Fruit fly (Drosophila melanogaster): ENCODE data around the gene CG4194.

The CG4194 gene

DNA sequence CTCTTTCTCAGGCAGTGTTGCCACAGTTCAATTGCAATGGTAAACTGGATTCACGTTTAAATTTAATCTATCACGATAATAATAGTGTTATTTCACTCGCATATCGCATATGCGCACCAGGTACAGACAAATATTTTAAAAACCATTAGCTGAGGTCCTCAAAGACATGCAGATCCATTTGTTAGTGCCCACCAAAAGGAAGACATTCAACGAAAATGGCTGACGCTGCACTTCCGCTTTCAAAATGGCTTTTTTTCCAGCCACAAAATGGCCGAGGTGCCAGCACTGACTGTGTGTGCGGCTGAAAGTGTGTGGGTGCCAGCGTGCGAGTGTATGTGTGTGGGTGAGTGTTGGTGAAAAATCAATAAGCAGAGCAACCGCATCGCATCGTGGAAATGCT is 7.3 kb upstream of the CG4194 start (continued):
- no peak for TF ChIP-seq CG7357 (GFP tag; IDR thresholded peaks at IDR 0.05)
- TF ChIP-seq CG9817 (tag; optimal IDR thresholded peaks at IDR 0.05), result peak; percentile 24
- TF ChIP-seq CrebB (tag; optimal IDR thresholded peaks at IDR 0.05), result peak; percentile 35
- TF ChIP-seq zen2 (GFP tag; IDR thresholded peaks at IDR 0.05; ENCODE audit: partially characterized antibody), result no peak
- peak; percentile 39 for TF ChIP-seq CG10543 (GFP tag; optimal IDR thresholded peaks at IDR 0.05)
- peak; percentile 17 for TF ChIP-seq CG4820 (GFP tag; optimal IDR thresholded peaks at IDR 0.05)
- TF ChIP-seq CG7987 (GFP tag; optimal IDR thresholded peaks at IDR 0.05), result peak; percentile 16
- peak; percentile 14 for TF ChIP-seq pzg (GFP tag; optimal IDR thresholded peaks at IDR 0.05)
- peak; percentile 40 for TF ChIP-seq CG8924 (tag; optimal IDR thresholded peaks at IDR 0.05)
- TF ChIP-seq CTCF (GFP tag; optimal IDR thresholded peaks at IDR 0.05), result no peak
- no peak for TF ChIP-seq CG5953 (GFP tag; IDR thresholded peaks at IDR 0.05)
- no peak for TF ChIP-seq CG31365 (tag; optimal IDR thresholded peaks at IDR 0.05)
- TF ChIP-seq CG34422 (GFP tag; IDR thresholded peaks at IDR 0.05), result no peak
- no peak for TF ChIP-seq emc (GFP tag; optimal IDR thresholded peaks at IDR 0.05)
- no peak for TF ChIP-seq wor (GFP tag; IDR thresholded peaks at IDR 0.05)
- TF ChIP-seq ro (GFP tag; IDR thresholded peaks at IDR 0.05), result no peak
- no peak for TF ChIP-seq HLH4C (GFP tag; IDR thresholded peaks at IDR 0.05; ENCODE audit: partially characterized antibody)
- TF ChIP-seq Antp (GFP tag; optimal IDR thresholded peaks at IDR 0.05), result no peak
- TF ChIP-seq jing (GFP tag; optimal IDR thresholded peaks at IDR 0.05), result no peak
- no peak for TF ChIP-seq unc-4 (GFP tag; IDR thresholded peaks at IDR 0.05; ENCODE audit: partially characterized antibody)
- no peak for TF ChIP-seq NC2α (GFP tag; optimal IDR thresholded peaks at IDR 0.05)
- TF ChIP-seq Fer1 (GFP tag; optimal IDR thresholded peaks at IDR 0.05), result peak; percentile 61
- no peak for TF ChIP-seq chn (GFP tag; optimal IDR thresholded peaks at IDR 0.05)
- TF ChIP-seq Dp (GFP tag; optimal IDR thresholded peaks at IDR 0.05), result no peak
- peak; percentile 19 for TF ChIP-seq CG2202 (tag; optimal IDR thresholded peaks at IDR 0.05)
- TF ChIP-seq nmo (GFP tag; optimal IDR thresholded peaks at IDR 0.05), result peak; percentile 62
- no peak for TF ChIP-seq Dad (GFP tag; optimal IDR thresholded peaks at IDR 0.05)
- no peak for TF ChIP-seq CG14860 (GFP tag; IDR thresholded peaks at IDR 0.05; ENCODE audit: partially characterized antibody)
- TF ChIP-seq da (GFP tag; optimal IDR thresholded peaks at IDR 0.05), result no peak
- 0 out of 4 replicates have a peak, but pooled peaks have one; percentile 46 for TF ChIP-seq chinmo (GFP tag; IDR thresholded peaks at IDR 0.05; ENCODE audit: partially characterized antibody)
- no peak for TF ChIP-seq CG8290 (GFP tag; optimal IDR thresholded peaks at IDR 0.05)
- TF ChIP-seq CG8290 (tag; optimal IDR thresholded peaks at IDR 0.05), result peak; percentile 21 to 53
- peak; percentile 23 for TF ChIP-seq Xbp1 (GFP tag; optimal IDR thresholded peaks at IDR 0.05)
- no peak for TF ChIP-seq CG32532 (GFP tag; IDR thresholded peaks at IDR 0.05)
- peak; percentile 36 for TF ChIP-seq HmgZ (tag; optimal IDR thresholded peaks at IDR 0.05)
- no peak for TF ChIP-seq tll (GFP tag; optimal IDR thresholded peaks at IDR 0.05)
- no peak for TF ChIP-seq CG4854 (GFP tag; optimal IDR thresholded peaks at IDR 0.05)
- TF ChIP-seq CG17612 (GFP tag; IDR thresholded peaks at IDR 0.05), result no peak
- TF ChIP-seq org-1 (GFP tag; optimal IDR thresholded peaks at IDR 0.05), result no peak
- TF ChIP-seq hb (GFP tag; IDR thresholded peaks at IDR 0.05; ENCODE audit: partially characterized antibody), result no peak
- 0 out of 3 replicates have a peak, but pooled peaks have one; percentile 21 for TF ChIP-seq CG11695 (GFP tag; IDR thresholded peaks at IDR 0.05)
- TF ChIP-seq CG7963 (GFP tag; IDR thresholded peaks at IDR 0.05; ENCODE audit: partially characterized antibody), result no peak
- TF ChIP-seq h (optimal IDR thresholded peaks at IDR 0.05), result no peak
- TF ChIP-seq CG4730 (GFP tag; IDR thresholded peaks at IDR 0.05), result no peak
- TF ChIP-seq toy (GFP tag; IDR thresholded peaks at IDR 0.05), result no peak
- TF ChIP-seq Hr78 (GFP tag; optimal IDR thresholded peaks at IDR 0.05), result peak in 1 of 2 experiments; percentile 18
- no peak for TF ChIP-seq CG32772 (GFP tag; IDR thresholded peaks at IDR 0.05)
- TF ChIP-seq CG10959 (GFP tag; IDR thresholded peaks at IDR 0.05), result no peak
- TF ChIP-seq CG10274 (GFP tag; optimal IDR thresholded peaks at IDR 0.05), result peak; percentile 8
- TF ChIP-seq CG34376 (GFP tag; optimal IDR thresholded peaks at IDR 0.05), result peak; percentile 16
- TF ChIP-seq CG30020 (tag; optimal IDR thresholded peaks at IDR 0.05), result peak; percentile 25
- TF ChIP-seq wdn (GFP tag; IDR thresholded peaks at IDR 0.05), result no peak
